Fruit fly (Drosophila melanogaster): ENCODE results near the gene CG14257.

The CG14257 gene

dm6 chr3R:27131408-27131807 lies 55.7 kb downstream of the CG14257 start (continued):
- no peak for TF ChIP-seq sr (GFP tag; IDR thresholded peaks at IDR 0.05)
- no peak for TF ChIP-seq amos (GFP tag; IDR thresholded peaks at IDR 0.05; ENCODE audit: partially characterized antibody)
- no peak for TF ChIP-seq ara (GFP tag; IDR thresholded peaks at IDR 0.05)
- no peak for TF ChIP-seq Six4 (GFP tag; optimal IDR thresholded peaks at IDR 0.05)
- TF ChIP-seq danr (GFP tag; IDR thresholded peaks at IDR 0.05), result no peak
- no peak for TF ChIP-seq Dp (GFP tag; optimal IDR thresholded peaks at IDR 0.05)
- no peak for TF ChIP-seq dm (GFP tag; optimal IDR thresholded peaks at IDR 0.05)
- no peak for TF ChIP-seq sqz (GFP tag; optimal IDR thresholded peaks at IDR 0.05)
- TF ChIP-seq hb (GFP tag; IDR thresholded peaks at IDR 0.05; ENCODE audit: partially characterized antibody), result no peak
- peak; percentile 9 for TF ChIP-seq MTF-1 (GFP tag; optimal IDR thresholded peaks at IDR 0.05; ENCODE audit: borderline replicate concordance)
- TF ChIP-seq h (optimal IDR thresholded peaks at IDR 0.05), result no peak
- TF ChIP-seq jing (GFP tag; optimal IDR thresholded peaks at IDR 0.05), result no peak
- TF ChIP-seq fu2 (GFP tag; optimal IDR thresholded peaks at IDR 0.05), result no peak
- no peak for TF ChIP-seq CG31441 (GFP tag; IDR thresholded peaks at IDR 0.05)
- peak; percentile 30 for TF ChIP-seq gem (tag; optimal IDR thresholded peaks at IDR 0.05)
- 0 out of 2 replicates have a peak, but pooled peaks have one; percentile 39 for TF ChIP-seq CG5953 (GFP tag; IDR thresholded peaks at IDR 0.05)
- no peak for TF ChIP-seq Max (GFP tag; optimal IDR thresholded peaks at IDR 0.05)
- no peak for TF ChIP-seq Gug (GFP tag; IDR thresholded peaks at IDR 0.05)
- no peak for TF ChIP-seq usp (GFP tag; optimal IDR thresholded peaks at IDR 0.05)
- TF ChIP-seq CHES-1-like (GFP tag; optimal IDR thresholded peaks at IDR 0.05), result peak; percentile 49
- no peak for TF ChIP-seq pnt (GFP tag; optimal IDR thresholded peaks at IDR 0.05)
- peak; percentile 34 for TF ChIP-seq emc (GFP tag; optimal IDR thresholded peaks at IDR 0.05)
- no peak for TF ChIP-seq HLHmδ (GFP tag; optimal IDR thresholded peaks at IDR 0.05)
- peak; percentile 36 for TF ChIP-seq odd (GFP tag; optimal IDR thresholded peaks at IDR 0.05)
- peak; percentile 41 for TF ChIP-seq CG9817 (tag; optimal IDR thresholded peaks at IDR 0.05)
- peak; percentile 87 for TF ChIP-seq Hmr (GFP tag; optimal IDR thresholded peaks at IDR 0.05)
- no peak for TF ChIP-seq ewg (GFP tag; optimal IDR thresholded peaks at IDR 0.05)
- no peak for TF ChIP-seq az2 (GFP tag; optimal IDR thresholded peaks at IDR 0.05)
- no peak for TF ChIP-seq CG8765 (GFP tag; IDR thresholded peaks at IDR 0.05)
- peak; percentile 9 for TF ChIP-seq pzg (GFP tag; optimal IDR thresholded peaks at IDR 0.05)
- TF ChIP-seq zen (tag; optimal IDR thresholded peaks at IDR 0.05), result no peak
- no peak for TF ChIP-seq NK7.1 (GFP tag; optimal IDR thresholded peaks at IDR 0.05)
- TF ChIP-seq tup (GFP tag; optimal IDR thresholded peaks at IDR 0.05), result peak; percentile 4
- TF ChIP-seq CG11723 (GFP tag; optimal IDR thresholded peaks at IDR 0.05), result peak; percentile 17
- no peak for TF ChIP-seq fd102C (GFP tag; optimal IDR thresholded peaks at IDR 0.05)
- no peak for TF ChIP-seq knrl (GFP tag; IDR thresholded peaks at IDR 0.05; ENCODE audit: partially characterized antibody)
- no peak for TF ChIP-seq Lhr (GFP tag; optimal IDR thresholded peaks at IDR 0.05)
- TF ChIP-seq CG8089 (GFP tag; optimal IDR thresholded peaks at IDR 0.05), result no peak
- peak; percentile 40 for TF ChIP-seq CG4328 (GFP tag; optimal IDR thresholded peaks at IDR 0.05)
- no peak for TF ChIP-seq CG1024 (GFP tag; IDR thresholded peaks at IDR 0.05)
- no peak for TF ChIP-seq CG7372 (GFP tag; IDR thresholded peaks at IDR 0.05)
- TF ChIP-seq HLH4C (GFP tag; IDR thresholded peaks at IDR 0.05; ENCODE audit: partially characterized antibody), result no peak
- TF ChIP-seq cwo (GFP tag; optimal IDR thresholded peaks at IDR 0.05), result peak; percentile 56
- TF ChIP-seq CG32532 (GFP tag; IDR thresholded peaks at IDR 0.05), result peak; percentile 43; the same call in 1 of the 2 replicates
- TF ChIP-seq bbx (GFP tag; IDR thresholded peaks at IDR 0.05; ENCODE audit: partially characterized antibody), result no peak
- TF ChIP-seq CG2116 (GFP tag; optimal IDR thresholded peaks at IDR 0.05), result no peak
- no peak for TF ChIP-seq Trl (optimal IDR thresholded peaks at IDR 0.05)
- TF ChIP-seq Trl (GFP tag; optimal IDR thresholded peaks at IDR 0.05), result peak; percentile 33
- no peak for TF ChIP-seq pb (GFP tag; optimal IDR thresholded peaks at IDR 0.05)
- peak; percentile 60 for TF ChIP-seq org-1 (GFP tag; optimal IDR thresholded peaks at IDR 0.05)
- TF ChIP-seq CG17829 (tag; optimal IDR thresholded peaks at IDR 0.05), result no peak
- no peak; the same call in 1 of the 2 replicates for TF ChIP-seq MBD-R2 (GFP tag; IDR thresholded peaks at IDR 0.05)

All from whole organism, embryonic.